Fruit fly (Drosophila melanogaster) whole organism, embryonic: Measurements from ENCODE around the gene CG14356.

Experiments used
- Bgb ChIP-seq: fragments of 200-800 bp; sonication (Bioruptor generic); IDR thresholded peaks from 2 replicates; pipeline ENCODE4 v1.3.6; 2022; ENCODE audit warnings: missing biosample characterization, missing genetic modification characterization; ENCODE audit not compliant: partially characterized antibody
- CG14050 ChIP-seq: fragments of 200-800 bp; sonication (Bioruptor generic); IDR thresholded peaks from 3 replicates; pipeline ENCODE4 v1.3.6; 2022; ENCODE audit warnings: missing biosample characterization, missing genetic modification characterization
- CG17612 ChIP-seq: fragments of 200-800 bp; sonication (Bioruptor generic); IDR thresholded peaks from 2 replicates; pipeline ENCODE4 v1.3.6; 2022; ENCODE audit warnings: missing biosample characterization, missing genetic modification characterization
- CG31441 ChIP-seq: fragments of 200-800 bp; sonication (Bioruptor generic); IDR thresholded peaks from 2 replicates; pipeline ENCODE4 v1.3.6; 2022; ENCODE audit warnings: missing biosample characterization, missing genetic modification characterization
- CG4617 ChIP-seq: fragments of 200-800 bp; sonication (Bioruptor generic); optimal IDR thresholded peaks from 3 replicates; lab custom pipeline; 2016; ENCODE audit warnings: missing biosample characterization, missing genetic modification characterization, borderline replicate concordance
- CG7556 ChIP-seq: fragments of 200-800 bp; sonication (Bioruptor generic); optimal IDR thresholded peaks from 2 replicates; lab custom pipeline; 2017; ENCODE audit warnings: missing biosample characterization, mild to moderate bottlenecking, missing genetic modification characterization
- CG8359 ChIP-seq: fragments of 200-800 bp; sonication (Bioruptor generic); optimal IDR thresholded peaks from 2 replicates; lab custom pipeline; 2017; ENCODE audit warnings: missing biosample characterization, mild to moderate bottlenecking, missing genetic modification characterization, borderline replicate concordance
- Dbx ChIP-seq: fragments of 200-800 bp; sonication (Bioruptor generic); IDR thresholded peaks from 3 replicates; pipeline ENCODE4 v1.3.6; 2022; ENCODE audit warnings: missing biosample characterization, missing genetic modification characterization
- Dfd ChIP-seq, 2 experiments: fragments of >200 bp; optimal IDR thresholded peaks; 2 replicates each; lab custom pipeline; 2017; ENCODE audit warnings: missing biosample characterization in 2 of 2, missing genetic modification characterization in 2 of 2
- Dll ChIP-seq: fragments of 200-800 bp; sonication (Bioruptor generic); IDR thresholded peaks from 4 replicates; pipeline ENCODE4 v1.3.6; 2022; ENCODE audit warnings: missing biosample characterization, missing genetic modification characterization; ENCODE audit not compliant: partially characterized antibody
- Hmx ChIP-seq: fragments of 200-800 bp; sonication (Bioruptor generic); optimal IDR thresholded peaks from 2 replicates; lab custom pipeline; 2016; ENCODE audit warnings: missing biosample characterization, missing genetic modification characterization
- Med ChIP-seq: fragments of 200-800 bp; sonication (Bioruptor generic); peaks from one replicate; lab custom pipeline; 2016; ENCODE audit warnings: missing biosample characterization, missing genetic modification characterization, mild to moderate bottlenecking, inconsistent platforms, moderate library complexity
- NFAT ChIP-seq: fragments of 200-800 bp; sonication (Bioruptor generic); IDR thresholded peaks from 2 replicates; pipeline ENCODE4 v1.3.6; 2022; ENCODE audit warnings: missing biosample characterization, missing genetic modification characterization
- Neu2 ChIP-seq: fragments of 200-800 bp; sonication (Bioruptor generic); optimal IDR thresholded peaks from 3 replicates; lab custom pipeline; 2016; ENCODE audit warnings: missing biosample characterization, missing genetic modification characterization, borderline replicate concordance
- abd-A ChIP-seq: fragments of 200-800 bp; sonication (Bioruptor generic); optimal IDR thresholded peaks from 3 replicates; lab custom pipeline; 2019; ENCODE audit warnings: missing biosample characterization, mild to moderate bottlenecking, missing genetic modification characterization, moderate library complexity
- bab2 ChIP-seq: fragments of 200-800 bp; sonication (Bioruptor generic); optimal IDR thresholded peaks from 2 replicates; lab custom pipeline; 2016; ENCODE audit warnings: missing biosample characterization, missing genetic modification characterization
- br ChIP-seq: fragments of >200 bp; optimal IDR thresholded peaks from 2 replicates; lab custom pipeline; 2017
- corto ChIP-seq: fragments of 200-800 bp; sonication (Bioruptor generic); optimal IDR thresholded peaks from 2 replicates; lab custom pipeline; 2016; ENCODE audit warnings: missing biosample characterization, mild to moderate bottlenecking, missing genetic modification characterization, moderate library complexity
- da ChIP-seq: fragments of 200-800 bp; sonication (Bioruptor generic); optimal IDR thresholded peaks from 2 replicates; lab custom pipeline; 2016; ENCODE audit warnings: missing biosample characterization, missing genetic modification characterization
- insv ChIP-seq, 2 experiments: fragments of 200-800 bp; sonication (Bioruptor generic); optimal IDR thresholded peaks; 3 replicates each; lab custom pipeline; 2016 to 2018; ENCODE audit warnings: missing biosample characterization in 2 of 2, missing genetic modification characterization in 2 of 2
- mirr ChIP-seq: fragments of 200-800 bp; sonication (Bioruptor generic); optimal IDR thresholded peaks from 3 replicates; lab custom pipeline; 2018; ENCODE audit warnings: missing biosample characterization, mild to moderate bottlenecking, missing genetic modification characterization
- nom ChIP-seq: fragments of 200-800 bp; sonication (Bioruptor generic); optimal IDR thresholded peaks from 2 replicates; lab custom pipeline; 2017; ENCODE audit warnings: missing biosample characterization, missing genetic modification characterization, mild to moderate bottlenecking, moderate library complexity, missing genetic modification reagents
- oc ChIP-seq: fragments of 200-800 bp; sonication (Bioruptor generic); optimal IDR thresholded peaks from 2 replicates; lab custom pipeline; 2018; ENCODE audit warnings: missing biosample characterization, mild to moderate bottlenecking, missing genetic modification characterization, moderate library complexity
- pfk ChIP-seq: fragments of 200-800 bp; sonication (Bioruptor generic); optimal IDR thresholded peaks from 2 replicates; lab custom pipeline; 2018; ENCODE audit warnings: missing biosample characterization, mild to moderate bottlenecking, missing genetic modification characterization, moderate library complexity
- row ChIP-seq: fragments of 200-800 bp; sonication (Bioruptor generic); IDR thresholded peaks from 3 replicates; pipeline ENCODE4 v1.3.6; 2022; ENCODE audit warnings: missing biosample characterization, missing genetic modification characterization
- scrt ChIP-seq: fragments of 200-800 bp; sonication (Bioruptor generic); optimal IDR thresholded peaks from 2 replicates; lab custom pipeline; 2018; ENCODE audit warnings: missing biosample characterization, mild to moderate bottlenecking, missing genetic modification characterization, moderate library complexity
- sens ChIP-seq: fragments of 200-800 bp; sonication (Bioruptor generic); peaks from one replicate; lab custom pipeline; 2016; ENCODE audit warnings: missing biosample characterization, missing genetic modification characterization
- so ChIP-seq: fragments of 200-800 bp; sonication (Bioruptor generic); IDR thresholded peaks from 3 replicates; pipeline ENCODE4 v1.3.6; 2022; ENCODE audit warnings: missing biosample characterization, missing genetic modification characterization
- sqz ChIP-seq: fragments of 200-800 bp; sonication (Bioruptor generic); optimal IDR thresholded peaks from 3 replicates; lab custom pipeline; 2018; ENCODE audit warnings: missing biosample characterization, mild to moderate bottlenecking, missing genetic modification characterization
- tgo ChIP-seq: fragments of 200-800 bp; sonication (Bioruptor generic); IDR thresholded peaks from 3 replicates; pipeline ENCODE4 v1.3.6; 2022; ENCODE audit warnings: missing biosample characterization, missing genetic modification characterization
- tio ChIP-seq: fragments of 200-800 bp; sonication (Bioruptor generic); optimal IDR thresholded peaks from 2 replicates; lab custom pipeline; 2017; ENCODE audit warnings: missing biosample characterization, missing genetic modification characterization, inconsistent platforms
- tup ChIP-seq: fragments of 200-800 bp; sonication (Bioruptor generic); optimal IDR thresholded peaks from 2 replicates; lab custom pipeline; 2016; ENCODE audit warnings: missing biosample characterization, mild to moderate bottlenecking, missing genetic modification characterization, moderate library complexity
- twi ChIP-seq: fragments of 200-800 bp; optimal IDR thresholded peaks from 2 replicates; lab custom pipeline; 2019; ENCODE audit warnings: missing biosample characterization, mild to moderate bottlenecking, missing genetic modification characterization, moderate library complexity
- wor ChIP-seq: fragments of 200-800 bp; sonication (Bioruptor generic); IDR thresholded peaks from 2 replicates; pipeline ENCODE4 v1.3.6; 2022; ENCODE audit warnings: missing biosample characterization, missing genetic modification characterization
- z ChIP-seq: fragments of 200-800 bp; sonication (Bioruptor generic); IDR thresholded peaks from 3 replicates; pipeline ENCODE4 v1.3.6; 2022; ENCODE audit warnings: missing biosample characterization, missing genetic modification characterization

CG14356 gene

DNA sequence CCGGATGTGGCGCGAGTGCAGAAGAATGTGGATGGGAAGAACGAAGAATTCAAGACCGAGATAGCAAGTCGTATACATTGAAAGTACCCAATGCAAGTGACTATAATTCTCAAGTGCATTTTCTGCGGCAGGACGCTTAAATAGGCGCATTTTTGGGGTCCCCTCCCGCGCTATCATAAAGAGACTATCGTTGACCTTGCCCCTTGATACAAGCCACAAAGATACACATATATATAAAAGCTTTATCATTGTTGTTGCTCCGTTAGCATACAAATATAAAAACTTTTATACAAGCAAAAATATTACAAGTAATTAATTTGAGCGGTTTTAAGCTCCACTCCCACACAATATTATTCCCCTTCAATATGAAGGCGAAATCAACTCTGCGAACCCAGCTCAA lies 43.7 kb downstream of the CG14356 start:
- TF ChIP-seq sens (GFP tag; lab: Kevin White, UChicago) (peak; percentile 1), tgo (GFP tag; lab: Robert Waterston, UW) (no peak), z (GFP tag; lab: Robert Waterston, UW) (peak; percentile 73; the same call in 1 of the 3 replicates), CG17612 (no peak), CG14050 (GFP tag; lab: Robert Waterston, UW) (no peak), CG31441 (GFP tag; lab: Robert Waterston, UW) (no peak), pfk (GFP tag; lab: Kevin White, UChicago) (no peak), nom (GFP tag; lab: Kevin White, UChicago) (peak; percentile 55)

DNA sequence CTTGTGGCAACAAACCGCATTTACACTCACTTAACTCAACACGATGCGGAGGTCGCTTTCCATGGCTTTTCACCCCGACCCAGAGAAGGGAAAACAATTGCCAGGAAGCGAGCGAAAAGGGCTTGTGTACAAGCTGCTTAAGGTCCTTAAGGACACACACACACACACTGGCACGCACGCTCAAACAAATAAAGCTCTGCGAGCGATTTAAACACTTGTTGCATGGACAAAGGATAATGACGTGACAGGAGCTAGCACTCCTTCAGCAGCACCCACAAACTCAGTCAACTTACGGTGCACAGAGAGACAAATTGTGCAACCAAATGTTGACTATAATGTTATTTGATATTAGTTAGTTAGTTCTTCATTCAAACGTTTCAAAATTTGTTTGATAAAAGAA lies 46.3 kb downstream of the CG14356 start:
- TF ChIP-seq insv (GFP tag; optimal IDR thresholded peaks at IDR 0.05; lab: Kevin White, UChicago), result no peak
- TF ChIP-seq wor (GFP tag; lab: Robert Waterston, UW), result no peak
- TF ChIP-seq tup, result no peak
- TF ChIP-seq row (GFP tag; lab: Robert Waterston, UW), result peak; percentile 36; the same call in 1 of the 3 replicates
- TF ChIP-seq Hmx, result no peak
- TF ChIP-seq Dbx (GFP tag; lab: Robert Waterston, UW), result no peak
- peak; percentile 34 for TF ChIP-seq mirr (GFP tag; lab: Kevin White, UChicago)
- TF ChIP-seq sens (GFP tag; lab: Kevin White, UChicago), result peak; percentile 15
- TF ChIP-seq CG7556 (GFP tag; lab: Kevin White, UChicago), result peak; percentile 14
- no peak for TF ChIP-seq tio (GFP tag; lab: Kevin White, UChicago)
- no peak for TF ChIP-seq br (lab: Kevin White, UChicago)
- no peak for TF ChIP-seq sqz (GFP tag; lab: Kevin White, UChicago)
- TF ChIP-seq NFAT (GFP tag; lab: Robert Waterston, UW), result no peak
- TF ChIP-seq Neu2 (GFP tag; lab: Kevin White, UChicago), result no peak
- peak; percentile 32 for TF ChIP-seq oc (tag; lab: Kevin White, UChicago)
- no peak for TF ChIP-seq twi (tag; lab: Kevin White, UChicago)
- TF ChIP-seq CG8359, result no peak
- TF ChIP-seq Bgb (GFP tag; lab: Robert Waterston, UW), result no peak
- no peak for TF ChIP-seq so (GFP tag; lab: Robert Waterston, UW)
- TF ChIP-seq da, result no peak
- TF ChIP-seq abd-A (tag; lab: Kevin White, UChicago), result peak; percentile 49
- peak; percentile 91 for TF ChIP-seq scrt (GFP tag; lab: Kevin White, UChicago)
- no peak for TF ChIP-seq corto (GFP tag; lab: Kevin White, UChicago)
- TF ChIP-seq Med (GFP tag; lab: Kevin White, UChicago), result peak; percentile 7
- no peak for TF ChIP-seq CG4617
- no peak for TF ChIP-seq Dll

DNA sequence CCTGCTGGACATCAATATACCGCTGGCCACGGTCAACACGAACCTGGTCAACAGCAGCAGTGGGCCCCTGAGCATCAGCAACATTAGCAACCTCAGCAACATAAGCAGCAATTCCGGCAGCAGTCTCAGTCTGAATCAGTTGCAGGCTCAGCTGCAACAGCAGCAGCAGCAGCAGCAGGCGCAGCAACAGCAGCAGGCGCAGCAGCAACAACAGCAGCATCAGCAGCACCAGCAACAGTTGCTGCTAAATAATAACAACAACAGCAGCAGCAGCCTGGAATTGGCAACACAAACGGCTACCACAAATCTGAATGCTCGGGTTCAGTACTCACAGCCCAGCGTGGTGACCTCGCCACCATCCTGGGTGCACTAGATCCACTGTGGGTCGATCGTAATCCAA lies 50.3 kb downstream of the CG14356 start:
- TF ChIP-seq Dfd (GFP tag; optimal IDR thresholded peaks at IDR 0.05; lab: Kevin White, UChicago) (peak in 1 of 2 experiments; percentile 59), bab2 (no peak)
